Worm (Caenorhabditis elegans) whole organism, L4 larva: ENCODE data around the gene col-95.

Source experiments
- egl-43 ChIP-seq: fragments of 200-800 bp; sonication (Bioruptor generic); IDR thresholded peaks from 2 replicates; pipeline ENCODE4 v1.3.6; 2022; ENCODE audit warnings: missing genetic modification reagents, missing genetic modification characterization, missing compliant biosample characterization
- mdt-29 ChIP-seq: fragments of 200-800 bp; sonication (Bioruptor generic); IDR thresholded peaks from 2 replicates; pipeline ENCODE4 v1.3.6; 2022; ENCODE audit warnings: missing genetic modification reagents, missing genetic modification characterization, missing compliant biosample characterization
- pqm-1 ChIP-seq: sonication (generic microtip); optimal IDR thresholded peaks from 2 replicates; lab custom pipeline; 2017; ENCODE audit warnings: missing biosample characterization, missing genetic modification characterization
- tag-97 ChIP-seq: fragments of 200-800 bp; sonication (Bioruptor generic); IDR thresholded peaks from 2 replicates; pipeline ENCODE4 v1.3.6; 2022; ENCODE audit warnings: missing genetic modification characterization, missing compliant biosample characterization

DNA sequence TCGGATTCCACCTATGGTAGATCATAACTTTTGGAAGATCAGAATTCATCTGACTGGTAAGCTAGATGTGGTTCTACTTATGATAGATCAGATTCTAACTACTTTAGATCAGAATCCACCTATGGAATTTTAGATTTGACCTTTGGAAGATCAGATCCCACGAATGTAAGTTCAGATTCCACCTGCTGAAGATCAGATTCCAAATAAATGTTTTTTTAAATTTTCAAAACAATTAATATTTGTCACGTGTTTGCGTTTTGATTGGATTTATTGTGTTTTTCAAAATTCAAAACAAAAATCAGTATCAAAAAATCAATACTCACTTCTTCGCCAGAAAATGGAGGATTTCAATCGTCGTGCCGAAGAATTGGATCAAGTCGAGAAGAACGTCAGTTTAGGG lies 5.2 kb upstream of the col-95 start, which contains the start of gene Y41C4A.7:
- TF ChIP-seq tag-97 (GFP tag; lab: Robert Waterston, UW): no peak
- no peak for TF ChIP-seq egl-43 (GFP tag; lab: Robert Waterston, UW)
- TF ChIP-seq mdt-29 (GFP tag; lab: Robert Waterston, UW): no peak
- TF ChIP-seq pqm-1 (tag; lab: Kevin White, UChicago): no peak
